Worm (Caenorhabditis elegans) whole organism, late embryonic: ENCODE measurements around the gene F07C6.2.

Source experiments
- ceh-18 ChIP-seq: sonication (generic microtip); optimal IDR thresholded peaks from 2 replicates; lab custom pipeline; 2016; ENCODE audit warnings: missing genetic modification characterization, missing compliant biosample characterization
- dve-1 ChIP-seq: sonication (generic microtip); optimal IDR thresholded peaks from 2 replicates; lab custom pipeline; 2017; ENCODE audit warnings: antibody characterized with exemption, mild to moderate bottlenecking, missing genetic modification characterization, missing compliant biosample characterization
- hlh-13 ChIP-seq: fragments of 200-800 bp; sonication (Bioruptor generic); optimal IDR thresholded peaks from 2 replicates; lab custom pipeline; 2018; ENCODE audit warnings: mild to moderate bottlenecking, missing genetic modification characterization, missing compliant biosample characterization
- nfya-1 ChIP-seq: sonication (generic microtip); optimal IDR thresholded peaks from 2 replicates; lab custom pipeline; 2017; ENCODE audit warnings: missing genetic modification characterization, mild to moderate bottlenecking, missing compliant biosample characterization, antibody characterized with exemption, moderate library complexity
- npax-4 ChIP-seq: sonication (generic microtip); optimal IDR thresholded peaks from 2 replicates; lab custom pipeline; 2016; ENCODE audit warnings: missing genetic modification characterization, missing compliant biosample characterization
- pax-1 ChIP-seq: fragments of 150-350 bp; optimal IDR thresholded peaks from 2 replicates; lab custom pipeline; 2014; ENCODE audit warnings: missing biosample characterization, missing genetic modification characterization
- pha-4 ChIP-seq: fragments of 150-350 bp; optimal IDR thresholded peaks from 2 replicates; lab custom pipeline; 2018; ENCODE audit warnings: missing biosample characterization, missing genetic modification reagents, missing genetic modification characterization
- rnt-1 ChIP-seq: sonication (generic microtip); optimal IDR thresholded peaks from 2 replicates; lab custom pipeline; 2016; ENCODE audit warnings: missing genetic modification characterization, missing compliant biosample characterization
- sdc-2 ChIP-seq: sonication (generic microtip); optimal IDR thresholded peaks from 2 replicates; lab custom pipeline; 2016; ENCODE audit warnings: missing genotype, missing genetic modification characterization, missing compliant biosample characterization
- sox-4 ChIP-seq: sonication (generic microtip); optimal IDR thresholded peaks from 2 replicates; lab custom pipeline; 2017; ENCODE audit warnings: mild to moderate bottlenecking, missing genetic modification characterization, inconsistent platforms, missing compliant biosample characterization
- tbx-2 ChIP-seq: sonication (generic microtip); optimal IDR thresholded peaks from 2 replicates; lab custom pipeline; 2016; ENCODE audit warnings: missing genetic modification characterization, missing compliant biosample characterization

DNA sequence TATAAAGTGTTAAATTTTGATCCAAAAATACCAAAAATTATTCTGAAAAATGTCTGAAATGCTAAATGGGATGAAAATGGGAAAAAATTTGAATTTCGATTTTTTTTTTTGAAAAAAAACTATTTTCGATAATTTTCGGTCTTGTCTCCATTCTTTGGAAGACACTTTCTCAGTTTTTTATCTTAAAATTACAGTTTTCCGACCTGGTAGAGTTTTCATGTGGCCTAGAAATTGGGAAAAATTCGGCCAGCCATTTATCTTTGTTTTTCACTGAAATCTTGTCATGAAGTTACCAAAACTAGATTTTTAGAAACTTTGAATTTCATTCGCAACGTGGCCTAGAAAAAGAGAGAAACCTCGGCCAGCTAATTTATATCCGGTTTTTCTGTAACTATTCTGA, 49.9 kb downstream of the F07C6.2 start:
- TF ChIP-seq sdc-2 (tag; lab: Kevin White, UChicago) (no peak), tbx-2 (tag; lab: Kevin White, UChicago) (no peak), pha-4 (tag; lab: Kevin White, UChicago) (no peak), pax-1 (tag; lab: Kevin White, UChicago) (no peak), nfya-1 (tag; lab: Kevin White, UChicago) (no peak), sox-4 (tag; lab: Kevin White, UChicago) (no peak), npax-4 (no peak), ceh-18 (tag; lab: Kevin White, UChicago) (no peak), rnt-1 (tag; lab: Kevin White, UChicago) (no peak), hlh-13 (GFP tag; lab: Kevin White, UChicago) (no peak), dve-1 (no peak)
